Fruit fly (Drosophila melanogaster): ENCODE data around the gene CG43389.

DNA sequence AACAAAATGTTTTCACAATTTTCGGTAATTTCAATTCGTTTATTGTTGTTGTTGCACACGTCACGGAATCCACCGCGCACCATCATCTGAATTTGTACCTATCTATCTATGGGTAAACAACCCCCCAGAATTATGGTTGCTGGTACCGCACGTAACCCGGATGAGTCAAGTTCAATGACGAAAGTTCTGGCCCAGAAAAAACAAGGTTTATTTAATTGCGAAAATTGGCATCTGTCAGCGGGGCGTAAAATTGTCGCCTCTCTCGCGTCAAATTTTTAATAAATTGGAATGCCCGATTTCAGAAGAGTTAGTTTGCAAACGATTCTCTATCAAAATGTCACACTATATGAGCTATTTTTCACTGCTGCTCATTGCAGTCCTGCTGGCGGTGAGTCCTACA lies 20.3 kb downstream of the CG43389 start, which contains the start of gene CG34265:
- no peak for TF ChIP-seq psq (GFP tag; optimal IDR thresholded peaks at IDR 0.05)
- TF ChIP-seq dsf (GFP tag; optimal IDR thresholded peaks at IDR 0.05; ENCODE audit: borderline replicate concordance): no peak
- no peak for TF ChIP-seq h (GFP tag; optimal IDR thresholded peaks at IDR 0.05)
- no peak for TF ChIP-seq OdsH (GFP tag; optimal IDR thresholded peaks at IDR 0.05)
- TF ChIP-seq N (GFP tag; optimal IDR thresholded peaks at IDR 0.05): no peak
- no peak for TF ChIP-seq Abd-B (GFP tag; optimal IDR thresholded peaks at IDR 0.05)
